Fruit fly (Drosophila melanogaster) S2 (cell line): ENCODE data around the gene Ugt35D1.

ENCODE experiments used
- CG8478 ChIP-seq: fragments of >200 bp; optimal IDR thresholded peaks from 2 replicates; lab custom pipeline; 2018
- CTCF ChIP-seq, 2 experiments: fragments of >200 bp; optimal IDR thresholded peaks; 2 replicates each; lab custom pipeline; 2018

- TF ChIP-seq CG8478 (lab: Kevin White, UChicago) (no peak), CTCF (optimal IDR thresholded peaks at IDR 0.05; lab: Kevin White, UChicago) (no peak)
Measured at dm6 chr3R:31384108-31384507, 11.0 kb downstream of the Ugt35D1 start.
